Fruit fly (Drosophila melanogaster) whole organism, embryonic: Measurements from ENCODE around the gene CG6724.

Experiments
- B-H2 ChIP-seq: fragments of 200-800 bp; sonication (Bioruptor generic); optimal IDR thresholded peaks from 2 replicates; lab custom pipeline; 2018; ENCODE audit warnings: missing biosample characterization, mild to moderate bottlenecking, missing genetic modification characterization
- Bgb ChIP-seq: fragments of 200-800 bp; sonication (Bioruptor generic); IDR thresholded peaks from 2 replicates; pipeline ENCODE4 v1.3.6; 2022; ENCODE audit warnings: missing biosample characterization, missing genetic modification characterization; ENCODE audit not compliant: partially characterized antibody
- CG10366 ChIP-seq: fragments of 200-800 bp; sonication (Bioruptor generic); IDR thresholded peaks from 2 replicates; pipeline ENCODE4 v1.3.6; 2022; ENCODE audit warnings: missing biosample characterization, missing genetic modification characterization
- CG13287 ChIP-seq: fragments of 200-800 bp; sonication (Bioruptor generic); IDR thresholded peaks from 2 replicates; pipeline ENCODE4 v1.3.6; 2022; ENCODE audit warnings: missing biosample characterization, missing genetic modification characterization; ENCODE audit not compliant: partially characterized antibody
- CG14710 ChIP-seq: fragments of 200-800 bp; sonication (Bioruptor generic); optimal IDR thresholded peaks from 3 replicates; lab custom pipeline; 2019; ENCODE audit warnings: missing biosample characterization, mild to moderate bottlenecking, missing genetic modification characterization, moderate library complexity
- CG15514 ChIP-seq: fragments of 200-800 bp; sonication (Bioruptor generic); optimal IDR thresholded peaks from 3 replicates; lab custom pipeline; 2017; ENCODE audit warnings: missing biosample characterization, missing genetic modification characterization, mild to moderate bottlenecking, moderate library complexity, missing genetic modification reagents
- CG15601 ChIP-seq: fragments of 200-800 bp; sonication (Bioruptor generic); optimal IDR thresholded peaks from 3 replicates; lab custom pipeline; 2019; ENCODE audit warnings: missing biosample characterization, mild to moderate bottlenecking, missing genetic modification characterization, moderate library complexity
- CG17385 ChIP-seq: fragments of 200-800 bp; sonication (Bioruptor generic); optimal IDR thresholded peaks from 3 replicates; lab custom pipeline; 2018; ENCODE audit warnings: missing biosample characterization, mild to moderate bottlenecking, missing genetic modification characterization
- CG2116 ChIP-seq: fragments of 200-800 bp; sonication (Bioruptor generic); optimal IDR thresholded peaks from 3 replicates; lab custom pipeline; 2018; ENCODE audit warnings: missing biosample characterization, mild to moderate bottlenecking, missing genetic modification characterization
- CG2129 ChIP-seq: fragments of 200-800 bp; sonication (Bioruptor generic); IDR thresholded peaks from 2 replicates; pipeline ENCODE4 v1.3.6; 2022; ENCODE audit warnings: missing biosample characterization, missing genetic modification characterization; ENCODE audit not compliant: partially characterized antibody
- CG31388 ChIP-seq: fragments of 200-800 bp; sonication (Bioruptor generic); optimal IDR thresholded peaks from 2 replicates; lab custom pipeline; 2016; ENCODE audit warnings: missing biosample characterization, missing genetic modification characterization
- CG34224 ChIP-seq: fragments of 200-800 bp; sonication (Bioruptor generic); IDR thresholded peaks from 3 replicates; pipeline ENCODE4 v1.3.6; 2022; ENCODE audit warnings: missing biosample characterization, missing genetic modification characterization; ENCODE audit not compliant: partially characterized antibody
- CG3847 ChIP-seq: fragments of 200-800 bp; sonication (Bioruptor generic); IDR thresholded peaks from 2 replicates; pipeline ENCODE4 v1.3.6; 2022; ENCODE audit warnings: missing biosample characterization, missing genetic modification characterization
- CG4424 ChIP-seq: fragments of 200-800 bp; sonication (Bioruptor generic); optimal IDR thresholded peaks from 3 replicates; lab custom pipeline; 2016; ENCODE audit warnings: missing biosample characterization, missing genetic modification characterization
- CG6689 ChIP-seq: fragments of 200-800 bp; sonication (Bioruptor generic); IDR thresholded peaks from 2 replicates; pipeline ENCODE4 v1.3.6; 2022; ENCODE audit warnings: missing biosample characterization, missing genetic modification characterization
- CkIIα-i1 ChIP-seq: fragments of 200-800 bp; sonication (Bioruptor generic); IDR thresholded peaks from 2 replicates; pipeline ENCODE4 v1.3.6; 2022; ENCODE audit warnings: missing biosample characterization, missing genetic modification characterization
- CrebB ChIP-seq: fragments of 200-800 bp; sonication (Bioruptor generic); optimal IDR thresholded peaks from 3 replicates; lab custom pipeline; 2018; ENCODE audit warnings: missing biosample characterization, mild to moderate bottlenecking, missing genetic modification characterization
- D19B ChIP-seq: fragments of 200-800 bp; sonication (Bioruptor generic); optimal IDR thresholded peaks from 2 replicates; lab custom pipeline; 2017; ENCODE audit warnings: missing biosample characterization, mild to moderate bottlenecking, missing genetic modification characterization
- Dip2 ChIP-seq: fragments of 200-800 bp; sonication (Bioruptor generic); IDR thresholded peaks from 2 replicates; pipeline ENCODE4 v1.3.6; 2022; ENCODE audit warnings: missing biosample characterization, missing genetic modification characterization
- Dll ChIP-seq: fragments of 200-800 bp; sonication (Bioruptor generic); IDR thresholded peaks from 4 replicates; pipeline ENCODE4 v1.3.6; 2022; ENCODE audit warnings: missing biosample characterization, missing genetic modification characterization; ENCODE audit not compliant: partially characterized antibody
- Dp ChIP-seq: fragments of 200-800 bp; sonication (Bioruptor generic); optimal IDR thresholded peaks from 2 replicates; lab custom pipeline; 2018; ENCODE audit warnings: missing biosample characterization, mild to moderate bottlenecking, missing genetic modification characterization, moderate library complexity
- E2f2 ChIP-seq: fragments of 200-800 bp; sonication (Bioruptor generic); IDR thresholded peaks from 2 replicates; pipeline ENCODE4 v1.3.6; 2022; ENCODE audit warnings: missing biosample characterization, missing genetic modification characterization
- ERR ChIP-seq: fragments of 200-800 bp; sonication (Bioruptor generic); optimal IDR thresholded peaks from 2 replicates; lab custom pipeline; 2016; ENCODE audit warnings: missing biosample characterization, missing genetic modification characterization
- HLH4C ChIP-seq: fragments of 200-800 bp; sonication (Bioruptor generic); IDR thresholded peaks from 3 replicates; pipeline ENCODE4 v1.3.6; 2022; ENCODE audit warnings: missing biosample characterization, missing genetic modification characterization; ENCODE audit not compliant: partially characterized antibody
- MBD-R2 ChIP-seq: fragments of 200-800 bp; sonication (Bioruptor generic); IDR thresholded peaks from 2 replicates; pipeline ENCODE4 v1.3.6; 2022; ENCODE audit warnings: missing biosample characterization, missing genetic modification characterization
- MESR4 ChIP-seq: fragments of 200-800 bp; sonication (Bioruptor generic); optimal IDR thresholded peaks from 2 replicates; lab custom pipeline; 2018; ENCODE audit warnings: missing biosample characterization, mild to moderate bottlenecking, missing genetic modification characterization, moderate library complexity
- Myb ChIP-seq: fragments of 200-800 bp; sonication (Bioruptor generic); optimal IDR thresholded peaks from 2 replicates; lab custom pipeline; 2016; ENCODE audit warnings: missing biosample characterization, missing genetic modification characterization
- Opbp ChIP-seq: fragments of 200-800 bp; sonication (Bioruptor generic); IDR thresholded peaks from 3 replicates; pipeline ENCODE4 v1.3.6; 2022; ENCODE audit warnings: missing biosample characterization, missing genetic modification characterization; ENCODE audit not compliant: partially characterized antibody
- Rx ChIP-seq: fragments of 200-800 bp; sonication (Bioruptor generic); IDR thresholded peaks from 2 replicates; pipeline ENCODE4 v1.3.6; 2022; ENCODE audit warnings: missing biosample characterization, missing genetic modification characterization
- Sry-δ ChIP-seq: fragments of 200-800 bp; sonication (Bioruptor generic); optimal IDR thresholded peaks from 2 replicates; lab custom pipeline; 2016; ENCODE audit warnings: missing biosample characterization, missing genetic modification characterization
- Xrp1 ChIP-seq: fragments of 200-800 bp; sonication (Bioruptor generic); IDR thresholded peaks from 2 replicates; pipeline ENCODE4 v1.3.6; 2022; ENCODE audit warnings: missing biosample characterization, missing genetic modification characterization
- YL-1 ChIP-seq: fragments of 200-800 bp; sonication (Bioruptor generic); optimal IDR thresholded peaks from 3 replicates; lab custom pipeline; 2017; ENCODE audit warnings: missing biosample characterization, mild to moderate bottlenecking, missing genetic modification characterization
- ac ChIP-seq: fragments of 200-800 bp; sonication (Bioruptor generic); optimal IDR thresholded peaks from 3 replicates; lab custom pipeline; 2017; ENCODE audit warnings: missing biosample characterization, mild to moderate bottlenecking, missing genetic modification characterization
- ap ChIP-seq: fragments of 200-800 bp; sonication (Bioruptor generic); IDR thresholded peaks from 2 replicates; pipeline ENCODE4 v1.3.6; 2022; ENCODE audit warnings: missing biosample characterization, missing genetic modification characterization
- chinmo ChIP-seq: fragments of 200-800 bp; sonication (Bioruptor generic); IDR thresholded peaks from 4 replicates; pipeline ENCODE4 v1.3.6; 2022; ENCODE audit warnings: missing biosample characterization, missing genetic modification characterization; ENCODE audit not compliant: partially characterized antibody
- crp ChIP-seq, 2 experiments: fragments of 200-800 bp; sonication (Bioruptor generic); optimal IDR thresholded peaks; 2 replicates in 1 of 2; 3 replicates in 1 of 2; lab custom pipeline; 2017; ENCODE audit warnings: missing biosample characterization in 2 of 2, missing genetic modification characterization in 2 of 2, mild to moderate bottlenecking in 1 of 2, moderate library complexity in 1 of 2
- hb ChIP-seq: fragments of 200-800 bp; sonication (Bioruptor generic); IDR thresholded peaks from 3 replicates; pipeline ENCODE4 v1.3.6; 2022; ENCODE audit warnings: missing biosample characterization, missing genetic modification characterization; ENCODE audit not compliant: partially characterized antibody
- hbn ChIP-seq: fragments of 200-800 bp; sonication (Bioruptor generic); IDR thresholded peaks from 2 replicates; pipeline ENCODE4 v1.3.6; 2022; ENCODE audit warnings: missing biosample characterization, missing genetic modification characterization; ENCODE audit not compliant: partially characterized antibody
- inv ChIP-seq: fragments of 200-800 bp; sonication (Bioruptor generic); IDR thresholded peaks from 2 replicates; pipeline ENCODE4 v1.3.6; 2022; ENCODE audit warnings: missing biosample characterization, missing genetic modification characterization; ENCODE audit not compliant: partially characterized antibody
- nmo ChIP-seq: fragments of 200-800 bp; sonication (Bioruptor generic); optimal IDR thresholded peaks from 2 replicates; lab custom pipeline; 2018; ENCODE audit warnings: missing biosample characterization, mild to moderate bottlenecking, missing genetic modification characterization, moderate library complexity
- pzg ChIP-seq: fragments of 200-800 bp; sonication (Bioruptor generic); optimal IDR thresholded peaks from 3 replicates; lab custom pipeline; 2018; ENCODE audit warnings: missing biosample characterization, mild to moderate bottlenecking, missing genetic modification characterization, moderate library complexity
- ranshi ChIP-seq: fragments of 200-800 bp; sonication (Bioruptor generic); IDR thresholded peaks from 2 replicates; pipeline ENCODE4 v1.3.6; 2022; ENCODE audit warnings: missing biosample characterization, missing genetic modification characterization
- ro ChIP-seq: fragments of 200-800 bp; sonication (Bioruptor generic); IDR thresholded peaks from 2 replicates; pipeline ENCODE4 v1.3.6; 2022; ENCODE audit warnings: missing biosample characterization, missing genetic modification characterization
- sens ChIP-seq: fragments of 200-800 bp; sonication (Bioruptor generic); peaks from one replicate; lab custom pipeline; 2016; ENCODE audit warnings: missing biosample characterization, missing genetic modification characterization
- seq ChIP-seq: fragments of 200-800 bp; sonication (Bioruptor generic); IDR thresholded peaks from 2 replicates; pipeline ENCODE4 v1.3.6; 2022; ENCODE audit warnings: missing biosample characterization, missing genetic modification characterization
- stwl ChIP-seq: fragments of 200-800 bp; sonication (Bioruptor generic); optimal IDR thresholded peaks from 3 replicates; lab custom pipeline; 2018; ENCODE audit warnings: missing biosample characterization, mild to moderate bottlenecking, missing genetic modification characterization, moderate library complexity
- unc-4 ChIP-seq: fragments of 200-800 bp; sonication (Bioruptor generic); IDR thresholded peaks from 2 replicates; pipeline ENCODE4 v1.3.6; 2022; ENCODE audit warnings: missing biosample characterization, missing genetic modification characterization; ENCODE audit not compliant: partially characterized antibody
- unpg ChIP-seq: fragments of 200-800 bp; sonication (Bioruptor generic); optimal IDR thresholded peaks from 3 replicates; lab custom pipeline; 2018; ENCODE audit warnings: missing biosample characterization, mild to moderate bottlenecking, missing genetic modification characterization, moderate library complexity
- vnd ChIP-seq: fragments of 200-800 bp; sonication (Bioruptor generic); IDR thresholded peaks from 3 replicates; pipeline ENCODE4 v1.3.6; 2022; ENCODE audit warnings: missing biosample characterization, missing genetic modification characterization; ENCODE audit not compliant: partially characterized antibody

CG6724 gene

dm6 chr2L:10728751-10729150, 41.0 kb downstream of the CG6724 start, which contains the start of gene CG6443 (continued):
- peak; percentile 90 for TF ChIP-seq Sry-δ
- peak; percentile 89 for TF ChIP-seq stwl (tag; lab: Kevin White, UChicago)
- TF ChIP-seq sens, result peak; percentile 63
- no peak for TF ChIP-seq Xrp1 (GFP tag; lab: Robert Waterston, UW)
- TF ChIP-seq ap (GFP tag; lab: Robert Waterston, UW), result no peak
- peak; percentile 39; the same call in 1 of the 2 replicates for TF ChIP-seq CG2129
- no peak for TF ChIP-seq CG3847 (GFP tag; lab: Robert Waterston, UW)
- no peak for TF ChIP-seq CG17385
- peak; percentile 40; the same call in 1 of the 2 replicates for TF ChIP-seq MBD-R2 (GFP tag; lab: Robert Waterston, UW)
- TF ChIP-seq ac (GFP tag; lab: Kevin White, UChicago), result no peak
- no peak for TF ChIP-seq B-H2 (GFP tag; lab: Kevin White, UChicago)
- TF ChIP-seq Opbp (GFP tag; lab: Robert Waterston, UW), result peak; percentile 75; the same call in 2 of the 3 replicates
- peak; percentile 86 for TF ChIP-seq Dp (GFP tag; lab: Kevin White, UChicago)
- TF ChIP-seq pzg (GFP tag; lab: Kevin White, UChicago), result peak; percentile 73
- no peak for TF ChIP-seq unpg
- peak; percentile 65 for TF ChIP-seq HLH4C (GFP tag; lab: Robert Waterston, UW)
- TF ChIP-seq nmo (GFP tag; lab: Kevin White, UChicago), result peak; percentile 37
- no peak for TF ChIP-seq CG10366 (GFP tag; lab: Robert Waterston, UW)
- peak; percentile 51; the same call in 1 of the 2 replicates for TF ChIP-seq inv
- TF ChIP-seq Dip2 (GFP tag; lab: Robert Waterston, UW), result no peak
- 0 out of 4 replicates have a peak, but pooled peaks have one; percentile 10 for TF ChIP-seq chinmo (GFP tag; lab: Robert Waterston, UW)
- TF ChIP-seq Bgb (GFP tag; lab: Robert Waterston, UW), result peak; percentile 75
- peak; percentile 67 to 91 for TF ChIP-seq crp (GFP tag; optimal IDR thresholded peaks at IDR 0.05; lab: Kevin White, UChicago)
- TF ChIP-seq CG31388 (GFP tag; lab: Kevin White, UChicago), result no peak
- TF ChIP-seq CkIIα-i1, result no peak
- TF ChIP-seq Rx (GFP tag; lab: Robert Waterston, UW), result no peak
- TF ChIP-seq CG15514 (GFP tag; lab: Kevin White, UChicago), result peak; percentile 68
- peak; percentile 58 for TF ChIP-seq Myb (GFP tag; lab: Kevin White, UChicago)
- TF ChIP-seq CG4424 (GFP tag; lab: Kevin White, UChicago), result no peak
- 0 out of 3 replicates have a peak, but pooled peaks have one; percentile 20 for TF ChIP-seq hb (GFP tag; lab: Robert Waterston, UW)
- TF ChIP-seq MESR4 (GFP tag; lab: Kevin White, UChicago), result peak; percentile 30
- TF ChIP-seq CG34224 (GFP tag; lab: Robert Waterston, UW), result peak; percentile 87
- peak; percentile 89 for TF ChIP-seq E2f2 (GFP tag; lab: Robert Waterston, UW)
- peak; percentile 80 for TF ChIP-seq hbn (GFP tag; lab: Robert Waterston, UW)
- TF ChIP-seq unc-4 (GFP tag; lab: Robert Waterston, UW), result peak; percentile 84
- TF ChIP-seq CG6689 (GFP tag; lab: Robert Waterston, UW), result no peak
- TF ChIP-seq CrebB (tag; lab: Kevin White, UChicago), result no peak
- peak; percentile 3 for TF ChIP-seq YL-1 (GFP tag; lab: Kevin White, UChicago)
- TF ChIP-seq ro (GFP tag; lab: Robert Waterston, UW), result no peak
- TF ChIP-seq CG13287 (GFP tag; lab: Robert Waterston, UW), result peak; percentile 90
- no peak for TF ChIP-seq ERR (GFP tag; lab: Kevin White, UChicago)
- TF ChIP-seq Dll (GFP tag; lab: Robert Waterston, UW), result peak; percentile 89
- TF ChIP-seq CG15601, result peak; percentile 16
- TF ChIP-seq seq (GFP tag; lab: Robert Waterston, UW), result no peak
- TF ChIP-seq ranshi (GFP tag; lab: Robert Waterston, UW), result no peak
- peak; percentile 19 for TF ChIP-seq CG14710
- peak; percentile 73 for TF ChIP-seq CG2116 (GFP tag; lab: Kevin White, UChicago)
- TF ChIP-seq vnd (GFP tag; lab: Robert Waterston, UW), result peak; percentile 58; the same call in 1 of the 3 replicates
- no peak for TF ChIP-seq D19B
